Worm (Caenorhabditis elegans): Measurements from ENCODE around the gene Y59H11AR.4.

ce11 chrIV:8627328-8627727 is 26.8 kb upstream of the Y59H11AR.4 start, which contains the start of gene F42A9.11:
- no peak for TF ChIP-seq him-1 (tag; optimal IDR thresholded peaks at IDR 0.05)
- TF ChIP-seq B0336.3 (GFP tag; IDR thresholded peaks at IDR 0.05) = 0 out of 2 replicates have a peak, but pooled peaks have one; percentile 28
- TF ChIP-seq mcd-1 (GFP tag; IDR thresholded peaks at IDR 0.05) = peak; percentile 35
- TF ChIP-seq unc-62 (GFP tag; optimal IDR thresholded peaks at IDR 0.05) = no peak
- no peak for TF ChIP-seq lin-35 (GFP tag; optimal IDR thresholded peaks at IDR 0.05)
- no peak for TF ChIP-seq mxl-1 (tag; optimal IDR thresholded peaks at IDR 0.05)
- TF ChIP-seq lir-1 (GFP tag; conservative IDR thresholded peaks at IDR 0.05) = no peak
- TF ChIP-seq ztf-26 (tag; optimal IDR thresholded peaks at IDR 0.05) = no peak
- TF ChIP-seq xnd-1 (tag; optimal IDR thresholded peaks at IDR 0.05) = no peak
- no peak for TF ChIP-seq snpc-4 (GFP tag; optimal IDR thresholded peaks at IDR 0.05)
- peak in 3 of 4 experiments; percentile 9 to 29 (median 11) for TF ChIP-seq snpc-4 (tag; optimal IDR thresholded peaks at IDR 0.05)
- no peak for TF ChIP-seq ama-1 (optimal IDR thresholded peaks at IDR 0.05)
- no peak for TF ChIP-seq ama-1 (GFP tag; optimal IDR thresholded peaks at IDR 0.05)
- TF ChIP-seq rcor-1 (GFP tag; IDR thresholded peaks at IDR 0.05) = no peak

Data from whole organism, young adult.